Worm (Caenorhabditis elegans) whole organism, L4 larva: ENCODE data around the gene str-64.

ENCODE experiments used
- ama-1 ChIP-seq: fragments of 150-350 bp; optimal IDR thresholded peaks from 2 replicates; lab custom pipeline; 2014; ENCODE audit warnings: inconsistent platforms, mixed read lengths
- egl-43 ChIP-seq: fragments of 200-800 bp; sonication (Bioruptor generic); IDR thresholded peaks from 2 replicates; pipeline ENCODE4 v1.3.6; 2022; ENCODE audit warnings: missing genetic modification reagents, missing genetic modification characterization, missing compliant biosample characterization
- set-16 ChIP-seq: fragments of 200-800 bp; sonication (Bioruptor generic); IDR thresholded peaks from 2 replicates; pipeline ENCODE4 v1.3.6; 2022; ENCODE audit warnings: missing genetic modification reagents, missing genetic modification characterization, missing compliant biosample characterization

DNA sequence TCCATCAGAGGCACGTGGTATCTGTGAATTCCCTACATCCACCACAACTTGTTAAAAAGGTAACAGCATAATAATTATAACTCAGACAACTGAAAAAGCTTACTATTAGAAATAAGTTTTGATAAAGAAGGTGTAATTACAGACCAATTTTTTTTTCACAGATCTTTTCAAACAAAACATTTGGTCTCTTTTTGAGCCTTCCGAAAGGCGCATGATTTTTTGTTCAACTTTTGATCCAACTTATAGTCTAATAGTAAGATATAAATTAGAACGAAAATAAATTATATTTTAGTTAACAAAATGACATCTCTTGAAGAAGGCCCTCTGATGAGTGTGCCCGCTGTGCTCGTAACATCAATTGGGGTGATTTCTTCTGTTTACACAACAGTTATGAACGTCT lies 25.1 kb downstream of the str-64 start, which contains the start of gene srbc-3:
- TF ChIP-seq ama-1 (lab: Kevin White, UChicago) (no peak), set-16 (no peak), egl-43 (GFP tag; lab: Robert Waterston, UW) (no peak)
